Worm (Caenorhabditis elegans): ENCODE data around the gene str-99.

- TF ChIP-seq ref-1 (GFP tag; conservative IDR thresholded peaks at IDR 0.05) (no peak), ztf-29 (GFP tag; IDR thresholded peaks at IDR 0.05) (no peak), flt-1 (GFP tag; IDR thresholded peaks at IDR 0.05) (no peak), cog-1 (tag; optimal IDR thresholded peaks at IDR 0.05) (no peak)
These were observed 10.7 kb upstream of the str-99 start, which contains the start of gene str-111 for ce11 chrV:16169026-16169425.

Data from whole organism, midembryonic.